Worm (Caenorhabditis elegans): ENCODE measurements around the gene fipr-2.
A peak's percentile ranks its signal among the peaks of the same experiment; 100 is the strongest.

Gene fipr-2

DNA sequence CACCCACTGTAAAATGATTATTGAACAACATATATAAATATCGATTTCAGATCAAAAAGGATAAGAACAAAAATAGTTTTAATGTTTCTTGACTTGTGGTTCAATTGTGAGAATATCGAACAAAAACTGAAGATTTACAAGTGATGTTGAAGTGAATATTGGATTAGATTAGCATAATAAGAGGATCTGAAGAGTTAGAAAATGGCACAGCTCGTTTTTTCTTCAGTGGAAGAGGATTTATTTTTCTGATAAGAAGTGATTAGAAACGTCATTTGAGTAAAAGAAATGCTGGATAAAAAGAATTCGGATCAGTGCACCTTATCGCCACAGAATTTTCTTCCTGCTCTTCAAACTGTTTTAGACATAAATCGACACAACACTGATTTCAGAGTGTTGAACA lies 30.6 kb downstream of the fipr-2 start, which contains the start of gene twk-14:
twk-14 (minus strand) TSS at position 8 of the 400 bp plus-strand sequence.
- TF ChIP-seq nhr-25 (tag; optimal IDR thresholded peaks at IDR 0.05) (no peak), blmp-1 (tag; optimal IDR thresholded peaks at IDR 0.05; ENCODE audit: insufficient read depth) (no peak)

DNA sequence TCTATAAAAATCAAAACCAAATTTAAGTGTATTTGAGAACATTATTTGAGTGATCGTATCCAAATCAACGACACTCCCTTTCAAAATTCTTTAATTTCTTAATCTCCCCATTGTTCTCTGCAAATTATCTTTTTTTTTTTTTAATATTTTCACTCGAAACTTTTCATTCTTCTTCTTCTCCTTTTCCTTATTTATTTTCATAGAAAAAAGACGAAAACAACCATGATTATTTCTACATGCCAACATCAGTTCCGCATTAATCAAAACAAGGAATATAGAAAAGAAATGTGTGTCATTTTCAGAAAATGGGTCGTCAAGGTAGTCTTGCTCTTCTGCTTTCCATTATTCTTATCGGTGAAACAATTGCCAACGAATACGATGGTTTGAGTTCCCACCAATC lies 32.4 kb downstream of the fipr-2 start, which contains the start of gene K01D12.5:
K01D12.5 (plus strand) TSS at position 301 of the 400 bp plus-strand sequence.
- TF ChIP-seq R02D3.7 (tag; optimal IDR thresholded peaks at IDR 0.05) (no peak), mbf-1 (tag; optimal IDR thresholded peaks at IDR 0.05) (no peak), nhr-25 (tag; optimal IDR thresholded peaks at IDR 0.05) (no peak), nhr-10 (tag; optimal IDR thresholded peaks at IDR 0.05) (no peak), nhr-11 (tag; optimal IDR thresholded peaks at IDR 0.05) (no peak), zag-1 (tag; optimal IDR thresholded peaks at IDR 0.05) (no peak), nhr-21 (tag; optimal IDR thresholded peaks at IDR 0.05) (no peak), elt-3 (tag; optimal IDR thresholded peaks at IDR 0.05) (no peak), gmeb-1 (tag; optimal IDR thresholded peaks at IDR 0.05) (no peak), peb-1 (tag; optimal IDR thresholded peaks at IDR 0.05) (no peak), unc-39 (tag; optimal IDR thresholded peaks at IDR 0.05) (no peak), nhr-23 (tag; optimal IDR thresholded peaks at IDR 0.05) (no peak), mdl-1 (tag; optimal IDR thresholded peaks at IDR 0.05) (no peak)

DNA sequence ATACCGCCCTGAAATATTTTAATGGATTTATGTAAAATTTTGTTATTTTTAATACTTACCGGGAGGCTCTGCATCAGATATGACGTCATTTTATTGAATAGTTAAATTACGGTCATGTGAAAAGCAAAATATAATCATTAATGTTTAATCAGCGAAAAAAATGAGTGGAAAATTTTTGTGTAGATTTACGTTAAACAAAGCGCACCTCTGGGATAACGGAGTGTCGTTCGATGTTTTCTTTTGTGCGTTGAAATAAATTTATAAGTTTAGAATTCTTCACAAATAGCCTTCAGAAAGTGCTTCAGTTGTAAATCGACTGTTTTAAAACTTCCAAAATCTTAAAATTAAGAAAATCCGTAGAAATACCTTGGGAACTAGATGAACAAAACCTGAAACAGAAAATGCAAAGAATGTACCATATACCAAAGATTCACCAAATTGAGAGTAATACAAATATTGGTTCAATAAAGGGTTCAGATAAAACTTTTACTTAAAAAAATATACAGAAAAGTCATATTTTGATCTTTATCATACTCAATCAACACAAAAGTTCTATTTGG lies 35.6 kb downstream of the fipr-2 start, which contains the start of the genes K01D12.20 and miga-1:
K01D12.20 (minus strand) TSS at position 138 of the 560 bp plus-strand sequence.
miga-1 (minus strand) TSS at position 183 of the 560 bp plus-strand sequence.
- no peak for TF ChIP-seq lin-39 (tag; optimal IDR thresholded peaks at IDR 0.05)
- peak in 1 of 2 experiments; percentile 65 for TF ChIP-seq lsy-2 (tag; optimal IDR thresholded peaks at IDR 0.05)
- no peak for TF ChIP-seq mab-5 (tag; optimal IDR thresholded peaks at IDR 0.05)
- TF ChIP-seq alr-1 (tag; optimal IDR thresholded peaks at IDR 0.05), result no peak
- TF ChIP-seq ZK546.5 (tag; optimal IDR thresholded peaks at IDR 0.05), result no peak
- TF ChIP-seq unc-55 (GFP tag; optimal IDR thresholded peaks at IDR 0.05), result peak; percentile 54
- no peak for TF ChIP-seq snpc-4 (tag; optimal IDR thresholded peaks at IDR 0.05)
- TF ChIP-seq C34F6.9 (tag; optimal IDR thresholded peaks at IDR 0.05), result peak; percentile 57
- peak; percentile 13 for TF ChIP-seq nhr-129 (tag; optimal IDR thresholded peaks at IDR 0.05)
- TF ChIP-seq sem-4 (tag; optimal IDR thresholded peaks at IDR 0.05), result peak; percentile 12
- TF ChIP-seq R02D3.7 (tag; optimal IDR thresholded peaks at IDR 0.05), result peak; percentile 89
- peak; percentile 61 for TF ChIP-seq sma-9 (GFP tag; optimal IDR thresholded peaks at IDR 0.05)
- TF ChIP-seq sma-9 (tag; optimal IDR thresholded peaks at IDR 0.05), result no peak
- TF ChIP-seq skn-1 (tag; optimal IDR thresholded peaks at IDR 0.05), result no peak
- no peak for TF ChIP-seq mdl-1 (tag; optimal IDR thresholded peaks at IDR 0.05)
- no peak for TF ChIP-seq Y55F3AM.14 (GFP tag; optimal IDR thresholded peaks at IDR 0.05)
- TF ChIP-seq crh-2 (tag; optimal IDR thresholded peaks at IDR 0.05), result peak; percentile 9
- TF ChIP-seq blmp-1 (tag; optimal IDR thresholded peaks at IDR 0.05; ENCODE audit: insufficient read depth), result no peak
- TF ChIP-seq nhr-25 (tag; optimal IDR thresholded peaks at IDR 0.05), result no peak

DNA sequence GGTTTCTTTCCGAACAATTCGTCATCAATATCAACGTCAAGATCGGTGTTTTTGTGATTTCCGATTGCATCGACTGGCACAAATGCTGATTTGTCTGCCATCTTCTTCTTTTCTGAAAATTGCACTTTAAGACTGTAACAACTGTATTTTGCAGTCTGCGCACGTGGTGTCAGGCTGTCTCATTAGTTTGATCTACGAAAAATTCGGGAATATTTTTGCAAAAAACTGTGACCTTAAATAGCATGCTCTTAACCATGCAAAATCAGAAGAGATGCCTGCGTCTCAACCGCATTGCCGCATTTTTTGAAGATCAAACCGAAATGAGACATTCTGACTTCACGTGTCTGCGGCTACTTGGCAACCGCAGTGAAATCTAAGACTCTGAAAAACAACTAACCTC lies 36.2 kb downstream of the fipr-2 start, which contains the start of gene K01D12.7:
K01D12.7 (minus strand) TSS at position 101 of the 400 bp plus-strand sequence.
- TF ChIP-seq ceh-16 (tag; optimal IDR thresholded peaks at IDR 0.05) (no peak), egl-27 (tag; optimal IDR thresholded peaks at IDR 0.05) (no peak), blmp-1 (tag; optimal IDR thresholded peaks at IDR 0.05; ENCODE audit: insufficient read depth) (no peak), peb-1 (tag; optimal IDR thresholded peaks at IDR 0.05) (no peak), gmeb-1 (tag; optimal IDR thresholded peaks at IDR 0.05) (no peak), R02D3.7 (tag; optimal IDR thresholded peaks at IDR 0.05) (no peak), nhr-23 (tag; optimal IDR thresholded peaks at IDR 0.05) (no peak), lin-11 (tag; optimal IDR thresholded peaks at IDR 0.05) (no peak), nhr-10 (tag; optimal IDR thresholded peaks at IDR 0.05) (no peak), nhr-11 (tag; optimal IDR thresholded peaks at IDR 0.05) (no peak), fos-1 (tag; optimal IDR thresholded peaks at IDR 0.05) (no peak), ama-1 (optimal IDR thresholded peaks at IDR 0.05) (no peak), ztf-4 (tag; optimal IDR thresholded peaks at IDR 0.05) (no peak), nhr-12 (tag; optimal IDR thresholded peaks at IDR 0.05) (no peak), mbf-1 (tag; optimal IDR thresholded peaks at IDR 0.05) (no peak), aly-2 (tag; optimal IDR thresholded peaks at IDR 0.05) (no peak), nhr-21 (tag; optimal IDR thresholded peaks at IDR 0.05) (no peak), Y55F3AM.14 (GFP tag; optimal IDR thresholded peaks at IDR 0.05) (no peak), ceh-82 (tag; optimal IDR thresholded peaks at IDR 0.05) (no peak)
